Fruit fly (Drosophila melanogaster) S2 (cell line): ENCODE results near the gene AdamTS-A.

Experiments used
- CG8478 ChIP-seq: fragments of >200 bp; optimal IDR thresholded peaks from 2 replicates; lab custom pipeline; 2018
- CTCF ChIP-seq, 2 experiments: fragments of >200 bp; optimal IDR thresholded peaks; 2 replicates each; lab custom pipeline; 2018

- TF ChIP-seq CG8478 (lab: Kevin White, UChicago) (no peak), CTCF (optimal IDR thresholded peaks at IDR 0.05; lab: Kevin White, UChicago) (no peak)
Measured at dm6 chr3R:15409772-15410688, 66.0 kb downstream of the AdamTS-A start.
